Worm (Caenorhabditis elegans) whole organism, L4 larva: Measurements from ENCODE around the gene samt-1.

Experiments used
- D1046.2 ChIP-seq: fragments of 200-800 bp; sonication (Bioruptor generic); IDR thresholded peaks from 2 replicates; pipeline ENCODE4 v1.3.6; 2022; ENCODE audit warnings: missing genetic modification characterization, missing compliant biosample characterization
- Y48G9A.11 ChIP-seq: fragments of 200-800 bp; sonication (Bioruptor generic); IDR thresholded peaks from 2 replicates; pipeline ENCODE4 v1.3.6; 2022; ENCODE audit warnings: missing genetic modification reagents, missing genetic modification characterization, missing compliant biosample characterization
- ZK337.2 ChIP-seq: fragments of 200-800 bp; sonication (Bioruptor generic); IDR thresholded peaks from 2 replicates; pipeline ENCODE4 v1.3.6; 2022; ENCODE audit warnings: missing genetic modification reagents, missing genetic modification characterization, missing compliant biosample characterization
- aha-1 ChIP-seq: fragments of 150-350 bp; peaks from one replicate; lab custom pipeline; 2014; ENCODE audit warnings: missing biosample characterization, missing genetic modification characterization
- ceh-28 ChIP-seq: fragments of 150-350 bp; optimal IDR thresholded peaks from 2 replicates; lab custom pipeline; 2014; ENCODE audit warnings: missing biosample characterization, missing genetic modification reagents, missing genetic modification characterization
- daf-16 ChIP-seq, 3 experiments: sonication (generic microtip); optimal IDR thresholded peaks; 2 replicates each; lab custom pipeline; 2016 to 2017; ENCODE audit warnings: missing genetic modification characterization in 3 of 3, missing genetic modification reagents in 3 of 3, mild to moderate bottlenecking in 2 of 3, missing compliant biosample characterization in 2 of 3, missing biosample characterization in 1 of 3, moderate library complexity in 1 of 3
- dmd-9 ChIP-seq: fragments of 200-800 bp; sonication (Bioruptor generic); IDR thresholded peaks from 2 replicates; pipeline ENCODE4 v1.3.6; 2022; ENCODE audit warnings: missing genetic modification reagents, missing genetic modification characterization, missing compliant biosample characterization
- hif-1 ChIP-seq, 2 experiments: sonication (generic microtip); optimal IDR thresholded peaks; 2 replicates each; lab custom pipeline; 2016 to 2017; ENCODE audit warnings: missing compliant biosample characterization in 2 of 2, missing genetic modification characterization in 2 of 2, missing genetic modification reagents in 2 of 2, missing genotype in 2 of 2, mild to moderate bottlenecking in 1 of 2
- hlh-30 ChIP-seq: sonication (generic microtip); optimal IDR thresholded peaks from 2 replicates; lab custom pipeline; 2017; ENCODE audit warnings: antibody characterized with exemption, mild to moderate bottlenecking, missing genetic modification characterization, missing compliant biosample characterization; ENCODE audit not compliant: insufficient read depth
- hmg-1.1 ChIP-seq: fragments of 200-800 bp; sonication (Bioruptor generic); IDR thresholded peaks from 2 replicates; pipeline ENCODE4 v1.3.6; 2022; ENCODE audit warnings: missing genetic modification reagents, missing genetic modification characterization, missing compliant biosample characterization
- lim-7 ChIP-seq: fragments of 200-800 bp; sonication (Bioruptor generic); IDR thresholded peaks from 2 replicates; pipeline ENCODE4 v1.3.6; 2022; ENCODE audit warnings: missing genetic modification characterization, missing compliant biosample characterization
- lin-1 ChIP-seq: fragments of 200-800 bp; sonication (Bioruptor generic); IDR thresholded peaks from 2 replicates; pipeline ENCODE4 v1.3.6; 2022; ENCODE audit warnings: missing genetic modification reagents, missing genetic modification characterization, missing compliant biosample characterization
- madf-5 ChIP-seq, 2 experiments: fragments of 200-800 bp; sonication (Bioruptor generic); IDR thresholded peaks; 2 replicates each; pipeline ENCODE4 v1.3.6; 2022; ENCODE audit warnings: missing compliant biosample characterization in 2 of 2, missing genetic modification characterization in 2 of 2
- mep-1 ChIP-seq: fragments of 150-350 bp; sonication (generic microtip); optimal IDR thresholded peaks from 3 replicates; lab custom pipeline; 2014; ENCODE audit warnings: missing biosample characterization, missing genetic modification characterization
- mes-2 ChIP-seq: sonication (generic microtip); optimal IDR thresholded peaks from 2 replicates; lab custom pipeline; 2016; ENCODE audit warnings: missing genotype, mild to moderate bottlenecking, missing genetic modification characterization, missing compliant biosample characterization; ENCODE audit not compliant: poor library complexity, severe bottlenecking
- nhr-102 ChIP-seq: sonication (generic microtip); optimal IDR thresholded peaks from 2 replicates; lab custom pipeline; 2016; ENCODE audit warnings: mild to moderate bottlenecking, missing genetic modification characterization, moderate library complexity, missing compliant biosample characterization
- nhr-111 ChIP-seq: fragments of 200-800 bp; sonication (Bioruptor generic); optimal IDR thresholded peaks from 2 replicates; lab custom pipeline; 2018; ENCODE audit warnings: mild to moderate bottlenecking, missing genetic modification characterization, missing compliant biosample characterization
- nhr-25 ChIP-seq: sonication (generic microtip); optimal IDR thresholded peaks from 2 replicates; lab custom pipeline; 2017; ENCODE audit warnings: missing genetic modification characterization, mild to moderate bottlenecking, missing compliant biosample characterization, antibody characterized with exemption, moderate library complexity, borderline replicate concordance; ENCODE audit not compliant: insufficient read depth
- nhr-41 ChIP-seq: fragments of 200-800 bp; sonication (Bioruptor generic); IDR thresholded peaks from 2 replicates; pipeline ENCODE4 v1.3.6; 2022; ENCODE audit warnings: missing genetic modification reagents, missing genetic modification characterization, missing compliant biosample characterization
- nhr-6 ChIP-seq: fragments of 150-350 bp; optimal IDR thresholded peaks from 2 replicates; lab custom pipeline; 2014; ENCODE audit warnings: missing biosample characterization, missing genetic modification characterization
- pha-4 ChIP-seq, 2 experiments: fragments of 150-350 bp in 1 of 2; fragments of 200-800 bp in 1 of 2; sonication (Bioruptor generic) in 1 of 2; IDR thresholded peaks in 1 of 2; optimal IDR thresholded peaks in 1 of 2; 2 replicates each; pipeline versions ENCODE4 v1.3.6 to Lab custom; 2014 to 2022; ENCODE audit warnings: missing genetic modification characterization in 2 of 2, missing genetic modification reagents in 2 of 2, missing biosample characterization in 1 of 2, missing compliant biosample characterization in 1 of 2
- php-3 ChIP-seq: fragments of 200-800 bp; sonication (Bioruptor generic); IDR thresholded peaks from 2 replicates; pipeline ENCODE4 v1.3.6; 2022; ENCODE audit warnings: missing genetic modification reagents, missing genetic modification characterization, missing compliant biosample characterization
- saeg-2 ChIP-seq: fragments of 200-800 bp; sonication (Bioruptor generic); IDR thresholded peaks from 2 replicates; pipeline ENCODE4 v1.3.6; 2022; ENCODE audit warnings: missing genetic modification reagents, missing genetic modification characterization, missing compliant biosample characterization
- set-16 ChIP-seq: fragments of 200-800 bp; sonication (Bioruptor generic); IDR thresholded peaks from 2 replicates; pipeline ENCODE4 v1.3.6; 2022; ENCODE audit warnings: missing genetic modification reagents, missing genetic modification characterization, missing compliant biosample characterization
- tag-97 ChIP-seq: fragments of 200-800 bp; sonication (Bioruptor generic); IDR thresholded peaks from 2 replicates; pipeline ENCODE4 v1.3.6; 2022; ENCODE audit warnings: missing genetic modification characterization, missing compliant biosample characterization
- vab-7 ChIP-seq: fragments of 200-800 bp; sonication (Bioruptor generic); IDR thresholded peaks from 2 replicates; pipeline ENCODE4 v1.3.6; 2022; ENCODE audit warnings: missing genetic modification reagents, missing genetic modification characterization, missing compliant biosample characterization
- zip-11 ChIP-seq: fragments of 200-800 bp; sonication (Bioruptor generic); IDR thresholded peaks from 2 replicates; pipeline ENCODE4 v1.3.6; 2022; ENCODE audit warnings: missing genetic modification characterization, missing compliant biosample characterization

The samt-1 gene

ce11 chrIV:2971060-2971459, 39.9 kb downstream of the samt-1 start:
- TF ChIP-seq saeg-2 (GFP tag; lab: Robert Waterston, UW) (no peak), tag-97 (GFP tag; lab: Robert Waterston, UW) (no peak), nhr-6 (no peak), set-16 (peak; percentile 92), ZK337.2 (GFP tag; lab: Robert Waterston, UW) (no peak), ceh-28 (tag; lab: Kevin White, UChicago) (no peak), D1046.2 (GFP tag; lab: Robert Waterston, UW) (peak; percentile 58; the same call in 1 of the 2 replicates), zip-11 (GFP tag; lab: Robert Waterston, UW) (no peak), nhr-111 (GFP tag; lab: Kevin White, UChicago) (no peak), hmg-1.1 (GFP tag; lab: Robert Waterston, UW) (no peak), madf-5 (GFP tag; IDR thresholded peaks at IDR 0.05; lab: Robert Waterston, UW) (0 out of 4 replicates have a peak, but pooled peaks of 1 of the 2 experiments have one; percentile 54), Y48G9A.11 (GFP tag; lab: Robert Waterston, UW) (no peak), mes-2 (tag; lab: Kevin White, UChicago) (no peak), nhr-25 (tag; lab: Kevin White, UChicago) (no peak), nhr-41 (GFP tag; lab: Robert Waterston, UW) (no peak), mep-1 (tag; lab: Kevin White, UChicago) (no peak), nhr-102 (tag; lab: Kevin White, UChicago) (no peak), dmd-9 (GFP tag; lab: Robert Waterston, UW) (no peak), vab-7 (GFP tag; lab: Robert Waterston, UW) (no peak), hif-1 (tag; optimal IDR thresholded peaks at IDR 0.05; lab: Kevin White, UChicago) (no peak), php-3 (GFP tag; lab: Robert Waterston, UW) (no peak), lin-1 (GFP tag; lab: Robert Waterston, UW) (no peak)
- TF ChIP-seq, all 104 proteins: peak for 3

ce11 chrIV:2978384-2978783, 47.2 kb downstream of the samt-1 start, which contains the start of gene lad-2:
Gene lad-2 (minus strand): TSS chrIV:2978484.
- no peak for TF ChIP-seq lim-7

ce11 chrIV:2982443-2982842, 51.2 kb downstream of the samt-1 start:
- TF ChIP-seq pha-4 (GFP tag; IDR thresholded peaks at IDR 0.05; lab: Robert Waterston, UW) (no peak), pha-4 (tag; optimal IDR thresholded peaks at IDR 0.05; lab: Kevin White, UChicago) (no peak), daf-16 (GFP tag; optimal IDR thresholded peaks at IDR 0.05; lab: Kevin White, UChicago) (no peak), daf-16 (tag; optimal IDR thresholded peaks at IDR 0.05; lab: Kevin White, UChicago) (no peak), hlh-30 (tag; lab: Kevin White, UChicago) (no peak), aha-1 (peak; percentile 70)
